Worm (Caenorhabditis elegans) whole organism, L2 larva: ENCODE measurements around the gene srxa-7.

Experiments
- ama-1 ChIP-seq: fragments of 150-350 bp; optimal IDR thresholded peaks from 2 replicates; lab custom pipeline; 2018; ENCODE audit warnings: inconsistent platforms
- ceh-82 ChIP-seq: fragments of 150-350 bp; optimal IDR thresholded peaks from 2 replicates; lab custom pipeline; 2014; ENCODE audit warnings: missing biosample characterization, missing genetic modification characterization
- dmd-4 ChIP-seq: sonication (generic microtip); optimal IDR thresholded peaks from 2 replicates; lab custom pipeline; 2017; ENCODE audit warnings: missing biosample characterization, missing genetic modification characterization
- egl-27 ChIP-seq: sonication (generic microtip); optimal IDR thresholded peaks from 3 replicates; lab custom pipeline; 2017; ENCODE audit warnings: missing biosample characterization, missing genetic modification reagents, missing genetic modification characterization
- elt-3 ChIP-seq: sonication (generic microtip); optimal IDR thresholded peaks from 2 replicates; lab custom pipeline; 2017; ENCODE audit warnings: missing biosample characterization, missing genetic modification characterization
- lin-11 ChIP-seq: fragments of 150-350 bp; sonication (generic microtip); optimal IDR thresholded peaks from 2 replicates; lab custom pipeline; 2014; ENCODE audit warnings: missing biosample characterization, missing genetic modification characterization, inconsistent platforms, mixed read lengths
- skn-1 ChIP-seq: sonication (generic microtip); optimal IDR thresholded peaks from 2 replicates; lab custom pipeline; 2017; ENCODE audit warnings: missing biosample characterization, missing genetic modification characterization

ce11 chrV:16302439-16302838 lies 4.9 kb upstream of the srxa-7 start, which contains the start of the genes C31A11.13 and oac-6:
- no peak for TF ChIP-seq dmd-4 (tag; lab: Kevin White, UChicago)
- no peak for TF ChIP-seq ama-1
- TF ChIP-seq elt-3 (tag; lab: Kevin White, UChicago), result no peak
- no peak for TF ChIP-seq egl-27
- no peak for TF ChIP-seq skn-1
- TF ChIP-seq ceh-82 (tag; lab: Kevin White, UChicago), result no peak
- no peak for TF ChIP-seq lin-11
